Fruit fly (Drosophila melanogaster): ENCODE results near the gene Drsl6.

Drsl6 gene

dm6 chr3L:3381869-3382488 is 45.8 kb upstream of the Drsl6 start:
- TF ChIP-seq CG7839 (tag; optimal IDR thresholded peaks at IDR 0.05) (peak; percentile 49), ken (GFP tag; IDR thresholded peaks at IDR 0.05) (peak; percentile 70), CG10366 (GFP tag; IDR thresholded peaks at IDR 0.05) (peak; percentile 64), row (GFP tag; IDR thresholded peaks at IDR 0.05) (peak; percentile 43; the same call in 2 of the 3 replicates), CG17361 (GFP tag; IDR thresholded peaks at IDR 0.05) (no peak), Dbx (GFP tag; IDR thresholded peaks at IDR 0.05) (peak; percentile 80), CG6791 (GFP tag; IDR thresholded peaks at IDR 0.05; ENCODE audit: partially characterized antibody) (no peak), Jarid2 (GFP tag; optimal IDR thresholded peaks at IDR 0.05) (peak; percentile 12), Taf1 (GFP tag; IDR thresholded peaks at IDR 0.05) (0 out of 2 replicates have a peak, but pooled peaks have one; percentile 43), CG14014 (GFP tag; IDR thresholded peaks at IDR 0.05) (peak; percentile 79), run (tag; optimal IDR thresholded peaks at IDR 0.05) (no peak), CG3847 (GFP tag; IDR thresholded peaks at IDR 0.05) (peak; percentile 72), C15 (GFP tag; IDR thresholded peaks at IDR 0.05) (no peak), CG2202 (tag; optimal IDR thresholded peaks at IDR 0.05) (no peak), H2.0 (GFP tag; IDR thresholded peaks at IDR 0.05) (peak; percentile 72), CG1603 (tag; optimal IDR thresholded peaks at IDR 0.05) (peak; percentile 63), CG8089 (GFP tag; optimal IDR thresholded peaks at IDR 0.05) (no peak), hkb (optimal IDR thresholded peaks at IDR 0.05) (no peak), hkb (GFP tag; IDR thresholded peaks at IDR 0.05) (peak; percentile 52), CG17385 (GFP tag; optimal IDR thresholded peaks at IDR 0.05) (peak; percentile 26), H15 (GFP tag; IDR thresholded peaks at IDR 0.05) (peak; percentile 51; the same call in 1 of the 3 replicates), CG6175 (GFP tag; IDR thresholded peaks at IDR 0.05) (peak; percentile 6; the same call in 1 of the 3 replicates), onecut (GFP tag; IDR thresholded peaks at IDR 0.05) (peak; percentile 19), D19B (GFP tag; optimal IDR thresholded peaks at IDR 0.05) (peak; percentile 6), ci (GFP tag; IDR thresholded peaks at IDR 0.05) (peak; percentile 64), ap (GFP tag; IDR thresholded peaks at IDR 0.05) (peak; percentile 28; the same call in 1 of the 2 replicates), sob (GFP tag; IDR thresholded peaks at IDR 0.05) (peak; percentile 59; the same call in 1 of the 2 replicates), pum (GFP tag; optimal IDR thresholded peaks at IDR 0.05) (no peak), CG31388 (GFP tag; optimal IDR thresholded peaks at IDR 0.05) (no peak), CG31441 (GFP tag; IDR thresholded peaks at IDR 0.05) (peak; percentile 40; the same call in 1 of the 2 replicates), Med (GFP tag) (peak; percentile 78), CG17359 (tag; optimal IDR thresholded peaks at IDR 0.05) (peak; percentile 60), CG31224 (GFP tag; IDR thresholded peaks at IDR 0.05) (peak; percentile 39; the same call in 1 of the 2 replicates), CG17328 (GFP tag; IDR thresholded peaks at IDR 0.05) (peak; percentile 73), aop (GFP tag; IDR thresholded peaks at IDR 0.05) (no peak), CG3838 (GFP tag; optimal IDR thresholded peaks at IDR 0.05) (no peak), CG11093 (GFP tag; IDR thresholded peaks at IDR 0.05) (0 out of 3 replicates have a peak, but pooled peaks have one; percentile 16), CG11696 (GFP tag; IDR thresholded peaks at IDR 0.05) (0 out of 2 replicates have a peak, but pooled peaks have one; percentile 26), Rfx (GFP tag; IDR thresholded peaks at IDR 0.05) (peak; percentile 80), klu (GFP tag; IDR thresholded peaks at IDR 0.05) (0 out of 2 replicates have a peak, but pooled peaks have one; percentile 8), YL-1 (GFP tag; optimal IDR thresholded peaks at IDR 0.05) (no peak), slbo (GFP tag; IDR thresholded peaks at IDR 0.05) (peak; percentile 88), NFAT (GFP tag; IDR thresholded peaks at IDR 0.05) (peak; percentile 74), Gsc (GFP tag; IDR thresholded peaks at IDR 0.05) (no peak), Aef1 (GFP tag; IDR thresholded peaks at IDR 0.05) (peak; percentile 50), eve (GFP tag; optimal IDR thresholded peaks at IDR 0.05) (no peak), CG11398 (GFP tag; optimal IDR thresholded peaks at IDR 0.05) (no peak), zfh2 (GFP tag; optimal IDR thresholded peaks at IDR 0.05) (peak; percentile 14), lab (GFP tag; optimal IDR thresholded peaks at IDR 0.05) (peak; percentile 61), peb (GFP tag; IDR thresholded peaks at IDR 0.05) (0 out of 2 replicates have a peak, but pooled peaks have one; percentile 23), tap (tag; optimal IDR thresholded peaks at IDR 0.05) (peak; percentile 6), HLH3B (GFP tag; IDR thresholded peaks at IDR 0.05) (peak; percentile 75)

All from whole organism, embryonic.